Worm (Caenorhabditis elegans): Measurements from ENCODE around the gene F08F1.3.

Gene F08F1.3

ce11 chrX:8470126-8470772, 41.6 kb downstream of the F08F1.3 start, which contains the start of gene mec-10:
mec-10 (minus strand) TSS chrX:8470314.
- TF ChIP-seq pqm-1 (tag; optimal IDR thresholded peaks at IDR 0.05) (no peak), ama-1 (optimal IDR thresholded peaks at IDR 0.05) (no peak), elt-2 (tag; optimal IDR thresholded peaks at IDR 0.05) (peak; percentile 34), elt-4 (tag; optimal IDR thresholded peaks at IDR 0.05) (no peak), ceh-9 (tag; optimal IDR thresholded peaks at IDR 0.05) (no peak)

DNA sequence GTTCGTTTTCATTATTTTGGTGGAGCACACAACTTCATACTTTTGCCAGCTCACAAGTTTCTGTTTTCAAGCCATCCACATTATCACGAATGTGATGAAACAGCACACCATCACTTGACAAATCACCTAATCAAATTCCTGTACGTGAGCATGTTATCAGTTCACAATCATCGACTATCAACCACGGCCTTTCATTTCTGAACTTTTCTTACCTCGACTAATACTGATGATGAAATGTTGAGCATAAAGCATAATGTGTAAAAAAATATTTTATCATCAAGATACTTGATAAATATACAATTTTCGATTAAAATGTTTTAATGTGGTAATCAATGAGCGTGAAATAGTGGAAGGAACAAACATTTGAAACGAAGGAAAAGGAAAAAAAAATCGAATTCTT, 44.8 kb downstream of the F08F1.3 start:
- TF ChIP-seq dmd-4 (tag; optimal IDR thresholded peaks at IDR 0.05; ENCODE audit: borderline replicate concordance): no peak
- TF ChIP-seq ztf-16 (tag; optimal IDR thresholded peaks at IDR 0.05): no peak
- TF ChIP-seq ceh-24 (tag; optimal IDR thresholded peaks at IDR 0.05): no peak
- TF ChIP-seq ahr-1 (tag; optimal IDR thresholded peaks at IDR 0.05): no peak
- no peak for TF ChIP-seq lim-6 (tag; optimal IDR thresholded peaks at IDR 0.05)
- TF ChIP-seq elt-2 (tag; optimal IDR thresholded peaks at IDR 0.05): peak; percentile 84

DNA sequence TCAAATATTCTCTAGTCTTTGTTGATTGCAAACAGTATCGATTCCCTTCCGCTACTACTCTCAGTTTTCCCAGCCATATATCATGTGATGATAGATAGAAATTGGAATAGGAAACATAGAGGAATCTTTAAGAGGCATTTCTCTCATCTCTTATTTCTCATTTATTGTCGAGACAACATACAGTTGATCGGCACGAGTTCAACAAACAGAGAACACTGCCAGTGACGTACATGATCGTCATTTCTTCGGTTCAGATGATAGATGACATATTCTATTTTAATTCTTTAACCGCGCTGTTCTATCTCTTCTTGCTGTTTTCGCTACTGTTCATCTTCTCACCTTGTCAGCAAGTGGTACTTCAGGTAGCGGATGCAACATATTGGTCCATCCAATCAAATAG, 46.5 kb downstream of the F08F1.3 start:
- TF ChIP-seq ahr-1 (tag; optimal IDR thresholded peaks at IDR 0.05) (no peak), hlh-30 (tag; optimal IDR thresholded peaks at IDR 0.05; ENCODE audit: insufficient read depth) (peak; percentile 13)

ce11 chrX:8475759-8476228, 47.2 kb downstream of the F08F1.3 start, which contains the start of gene nhr-14:
nhr-14 (minus strand) TSS chrX:8476178.
- TF ChIP-seq C38D4.7 (GFP tag; optimal IDR thresholded peaks at IDR 0.05) (no peak), unc-42 (tag; optimal IDR thresholded peaks at IDR 0.05) (no peak), C08G9.2 (tag; optimal IDR thresholded peaks at IDR 0.05) (no peak), hlh-30 (tag; optimal IDR thresholded peaks at IDR 0.05; ENCODE audit: insufficient read depth) (no peak), pha-4 (tag; optimal IDR thresholded peaks at IDR 0.05) (no peak), fkh-6 (tag; optimal IDR thresholded peaks at IDR 0.05) (no peak), ceh-19 (GFP tag; optimal IDR thresholded peaks at IDR 0.05) (no peak), unc-3 (GFP tag; conservative IDR thresholded peaks at IDR 0.05) (no peak), unc-3 (tag; optimal IDR thresholded peaks at IDR 0.05) (no peak), ets-4 (tag; optimal IDR thresholded peaks at IDR 0.05) (no peak), unc-55 (GFP tag; optimal IDR thresholded peaks at IDR 0.05) (no peak), tbx-7 (tag; optimal IDR thresholded peaks at IDR 0.05) (no peak), sox-4 (tag; optimal IDR thresholded peaks at IDR 0.05) (no peak), ceh-18 (tag; optimal IDR thresholded peaks at IDR 0.05) (no peak)

DNA sequence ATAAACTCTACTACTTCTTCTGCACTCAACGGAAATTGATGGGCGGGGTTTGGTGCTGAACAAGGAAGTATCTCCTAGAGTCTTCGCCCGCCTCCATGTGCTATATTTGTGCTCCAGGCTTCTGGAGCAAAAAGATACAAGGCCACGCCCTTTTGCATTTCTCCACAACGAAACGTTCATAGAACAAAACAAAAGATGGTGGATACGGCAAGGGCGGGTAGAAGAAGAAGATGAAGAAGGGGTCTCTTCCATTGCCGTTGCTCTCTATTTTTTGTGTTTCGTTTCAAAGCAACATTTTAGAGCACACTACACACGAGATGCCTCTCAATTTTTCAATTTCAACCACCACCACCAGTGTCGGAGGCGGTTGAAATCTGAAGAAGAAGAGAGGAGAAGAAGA, 47.7 kb downstream of the F08F1.3 start:
- TF ChIP-seq gmeb-2 (tag; optimal IDR thresholded peaks at IDR 0.05) (no peak), fkh-10 (GFP tag; optimal IDR thresholded peaks at IDR 0.05) (peak; percentile 58), F13H6.1 (tag; optimal IDR thresholded peaks at IDR 0.05) (no peak)

DNA sequence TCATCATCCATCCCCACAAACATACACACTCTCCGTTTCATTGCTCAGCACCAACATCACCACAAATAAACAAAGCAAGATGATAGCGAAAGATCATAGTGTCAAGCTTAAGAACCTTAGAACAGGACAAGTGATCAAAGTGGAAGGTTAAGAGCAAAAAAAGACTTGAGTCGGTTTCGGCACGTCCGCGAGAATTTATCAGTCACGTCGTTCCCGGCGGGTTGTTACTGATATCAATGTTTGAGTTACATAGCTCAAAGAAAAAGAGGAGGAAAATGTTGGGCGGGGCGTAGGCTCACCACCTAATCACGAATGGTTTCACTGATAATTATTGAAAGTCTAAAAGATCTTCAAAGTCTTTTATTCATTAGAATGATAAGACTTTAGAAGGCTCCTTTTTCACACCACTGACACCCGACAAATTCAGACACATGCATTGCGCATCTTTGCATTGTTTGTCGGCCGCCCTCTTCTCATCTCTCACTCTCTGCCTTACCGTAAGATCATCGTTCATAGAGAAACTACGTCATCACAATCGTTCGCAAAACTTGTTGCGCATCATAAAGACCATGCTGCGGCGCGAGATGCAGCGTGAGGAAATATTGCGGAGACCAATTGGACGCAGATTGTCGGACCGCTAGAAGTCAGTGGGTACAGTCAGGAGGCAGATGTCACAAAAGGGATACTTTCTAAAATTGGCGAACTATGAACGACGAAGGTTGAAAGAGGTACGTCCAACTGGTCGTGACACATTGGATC, 48.6 kb downstream of the F08F1.3 start:
- TF ChIP-seq ets-4 (tag; optimal IDR thresholded peaks at IDR 0.05) (no peak), hlh-6 (tag; optimal IDR thresholded peaks at IDR 0.05) (no peak), K09A11.1 (tag; optimal IDR thresholded peaks at IDR 0.05; ENCODE audit: insufficient read depth) (no peak), unc-3 (GFP tag; conservative IDR thresholded peaks at IDR 0.05) (no peak), unc-3 (tag; optimal IDR thresholded peaks at IDR 0.05) (no peak), fkh-6 (tag; optimal IDR thresholded peaks at IDR 0.05) (no peak), che-1 (tag; optimal IDR thresholded peaks at IDR 0.05) (no peak), pag-3 (tag; optimal IDR thresholded peaks at IDR 0.05; ENCODE audit: borderline replicate concordance) (no peak), ceh-6 (GFP tag; optimal IDR thresholded peaks at IDR 0.05) (no peak), ahr-1 (tag; optimal IDR thresholded peaks at IDR 0.05) (no peak), ceh-2 (tag; optimal IDR thresholded peaks at IDR 0.05) (no peak), hlh-15 (tag; optimal IDR thresholded peaks at IDR 0.05) (no peak), pha-2 (tag; optimal IDR thresholded peaks at IDR 0.05) (no peak), ref-2 (tag; optimal IDR thresholded peaks at IDR 0.05) (no peak), F13H6.1 (tag; optimal IDR thresholded peaks at IDR 0.05) (peak; percentile 22), fax-1 (tag; optimal IDR thresholded peaks at IDR 0.05) (no peak), mec-3 (tag; optimal IDR thresholded peaks at IDR 0.05; ENCODE audit: borderline replicate concordance) (no peak), ceh-31 (tag; optimal IDR thresholded peaks at IDR 0.05) (peak; percentile 19), nfya-1 (tag; optimal IDR thresholded peaks at IDR 0.05) (peak; percentile 48), ceh-18 (tag; optimal IDR thresholded peaks at IDR 0.05) (no peak), ceh-22 (tag; optimal IDR thresholded peaks at IDR 0.05) (no peak)
